Worm (Caenorhabditis elegans) whole organism, young adult: ENCODE measurements around the gene cyp-32B1.

ENCODE experiments used
- F10E7.11 ChIP-seq: sonication (generic microtip); optimal IDR thresholded peaks from 2 replicates; lab custom pipeline; 2017; ENCODE audit warnings: mild to moderate bottlenecking, missing genetic modification characterization, moderate library complexity, missing compliant biosample characterization
- F33H1.4 ChIP-seq: fragments of 200-800 bp; sonication (Bioruptor generic); IDR thresholded peaks from 2 replicates; pipeline ENCODE4 v1.3.6; 2022; ENCODE audit warnings: missing genetic modification reagents, missing genetic modification characterization, missing compliant biosample characterization
- F52B5.7 ChIP-seq: sonication (generic microtip); optimal IDR thresholded peaks from 2 replicates; lab custom pipeline; 2016; ENCODE audit warnings: mild to moderate bottlenecking, missing genetic modification characterization, missing compliant biosample characterization
- F57C9.4 ChIP-seq: sonication (generic microtip); optimal IDR thresholded peaks from 2 replicates; lab custom pipeline; 2017; ENCODE audit warnings: mild to moderate bottlenecking, missing genetic modification characterization, missing compliant biosample characterization
- K11D2.4 ChIP-seq: fragments of 200-800 bp; sonication (Bioruptor generic); IDR thresholded peaks from 2 replicates; pipeline ENCODE4 v1.3.6; 2022; ENCODE audit warnings: missing genetic modification reagents, missing genetic modification characterization, missing compliant biosample characterization
- T07F8.4 ChIP-seq: sonication (generic microtip); optimal IDR thresholded peaks from 2 replicates; lab custom pipeline; 2016; ENCODE audit warnings: mild to moderate bottlenecking, missing genetic modification characterization, moderate library complexity, missing compliant biosample characterization
- Y53F4B.3 ChIP-seq: fragments of 200-800 bp; sonication (Bioruptor generic); IDR thresholded peaks from 2 replicates; pipeline ENCODE4 v1.3.6; 2022; ENCODE audit warnings: missing genetic modification reagents, missing genetic modification characterization, missing compliant biosample characterization
- Y56A3A.18 ChIP-seq: fragments of 200-800 bp; sonication (Bioruptor generic); IDR thresholded peaks from 2 replicates; pipeline ENCODE4 v1.3.6; 2022; ENCODE audit warnings: missing genetic modification reagents, missing genetic modification characterization, missing compliant biosample characterization
- ZK185.1 ChIP-seq: sonication (generic microtip); optimal IDR thresholded peaks from 2 replicates; lab custom pipeline; 2016; ENCODE audit warnings: mild to moderate bottlenecking, missing genetic modification characterization, missing compliant biosample characterization; ENCODE audit not compliant: poor library complexity, severe bottlenecking
- attf-5 ChIP-seq: fragments of 200-800 bp; sonication (Bioruptor generic); optimal IDR thresholded peaks from 2 replicates; lab custom pipeline; 2018; ENCODE audit warnings: mild to moderate bottlenecking, missing genetic modification characterization, missing compliant biosample characterization
- cebp-1 ChIP-seq, 2 experiments: fragments of 200-800 bp in 1 of 2; sonication (Bioruptor generic) in 1 of 2; sonication (generic microtip) in 1 of 2; IDR thresholded peaks in 1 of 2; optimal IDR thresholded peaks in 1 of 2; 2 replicates each; pipeline versions ENCODE4 v1.3.6 to Lab custom; 2017 to 2022; ENCODE audit warnings: missing compliant biosample characterization in 2 of 2, missing genetic modification characterization in 2 of 2, mild to moderate bottlenecking in 1 of 2, missing genetic modification reagents in 1 of 2, moderate library complexity in 1 of 2
- ceh-58 ChIP-seq: fragments of 200-800 bp; sonication (Bioruptor generic); IDR thresholded peaks from 2 replicates; pipeline ENCODE4 v1.3.6; 2022; ENCODE audit warnings: missing genetic modification characterization, missing compliant biosample characterization
- ceh-79 ChIP-seq: sonication (generic microtip); optimal IDR thresholded peaks from 2 replicates; lab custom pipeline; 2017; ENCODE audit warnings: mild to moderate bottlenecking, missing genetic modification characterization, missing compliant biosample characterization
- dpff-1 ChIP-seq: sonication (generic microtip); optimal IDR thresholded peaks from 2 replicates; lab custom pipeline; 2017; ENCODE audit warnings: mild to moderate bottlenecking, missing genetic modification characterization, missing compliant biosample characterization
- fkh-3 ChIP-seq: sonication (generic microtip); optimal IDR thresholded peaks from 2 replicates; lab custom pipeline; 2016; ENCODE audit warnings: mild to moderate bottlenecking, missing genetic modification characterization, missing compliant biosample characterization
- gei-17 ChIP-seq: fragments of 200-800 bp; sonication (Bioruptor generic); optimal IDR thresholded peaks from 2 replicates; lab custom pipeline; 2018; ENCODE audit warnings: mild to moderate bottlenecking, missing genetic modification characterization, missing compliant biosample characterization
- hlh-26 ChIP-seq: fragments of 200-800 bp; sonication (Bioruptor generic); conservative IDR thresholded peaks from 2 replicates; pipeline ENCODE4 v1.3.6; 2022; ENCODE audit warnings: missing genetic modification reagents, missing genetic modification characterization, missing compliant biosample characterization
- hmg-1.2 ChIP-seq: fragments of 200-800 bp; sonication (Bioruptor generic); IDR thresholded peaks from 2 replicates; pipeline ENCODE4 v1.3.6; 2022; ENCODE audit warnings: missing genetic modification reagents, missing genetic modification characterization, missing compliant biosample characterization
- hrde-1 ChIP-seq: sonication (generic microtip); optimal IDR thresholded peaks from 2 replicates; lab custom pipeline; 2016; ENCODE audit warnings: missing genetic modification characterization, mild to moderate bottlenecking, missing compliant biosample characterization, moderate library complexity, missing genotype, missing genetic modification reagents, borderline replicate concordance
- hsf-1 ChIP-seq: fragments of 200-800 bp; sonication (Bioruptor generic); IDR thresholded peaks from 2 replicates; pipeline ENCODE4 v1.3.6; 2022; ENCODE audit warnings: missing genetic modification reagents, missing genetic modification characterization, missing compliant biosample characterization
- let-526 ChIP-seq: fragments of 200-800 bp; sonication (Bioruptor generic); IDR thresholded peaks from 2 replicates; pipeline ENCODE4 v1.3.6; 2022; ENCODE audit warnings: missing genetic modification reagents, missing genetic modification characterization, missing compliant biosample characterization
- lin-26 ChIP-seq: fragments of 200-800 bp; sonication (Bioruptor generic); IDR thresholded peaks from 2 replicates; pipeline ENCODE4 v1.3.6; 2022; ENCODE audit warnings: missing genetic modification reagents, missing genetic modification characterization, missing compliant biosample characterization
- lin-35 ChIP-seq, 3 experiments: fragments of 150-350 bp in 2 of 3; sonication (generic microtip) in 1 of 3; optimal IDR thresholded peaks; 2 replicates each; lab custom pipeline; 2014 to 2018; ENCODE audit warnings: missing biosample characterization in 3 of 3, missing genetic modification characterization in 3 of 3, missing genetic modification reagents in 3 of 3
- lsl-1 ChIP-seq: fragments of 200-800 bp; sonication (Bioruptor generic); optimal IDR thresholded peaks from 2 replicates; lab custom pipeline; 2018; ENCODE audit warnings: mild to moderate bottlenecking, missing genetic modification characterization, moderate library complexity, missing compliant biosample characterization
- lsy-27 ChIP-seq: sonication (generic microtip); optimal IDR thresholded peaks from 2 replicates; lab custom pipeline; 2017; ENCODE audit warnings: missing genetic modification characterization, mild to moderate bottlenecking, missing compliant biosample characterization, antibody characterized with exemption, missing genotype, borderline replicate concordance; ENCODE audit not compliant: insufficient read depth
- madf-6 ChIP-seq: fragments of 200-800 bp; sonication (Bioruptor generic); IDR thresholded peaks from 2 replicates; pipeline ENCODE4 v1.3.6; 2022; ENCODE audit warnings: missing genetic modification reagents, missing genetic modification characterization, missing compliant biosample characterization
- mes-4 ChIP-seq: sonication (generic microtip); optimal IDR thresholded peaks from 2 replicates; lab custom pipeline; 2016; ENCODE audit warnings: missing genotype, missing genetic modification characterization, missing compliant biosample characterization
- mxl-1 ChIP-seq: sonication (generic microtip); optimal IDR thresholded peaks from 2 replicates; lab custom pipeline; 2016; ENCODE audit warnings: missing genetic modification characterization, missing compliant biosample characterization
- nfyb-1 ChIP-seq: fragments of 200-800 bp; sonication (Bioruptor generic); IDR thresholded peaks from 2 replicates; pipeline ENCODE4 v1.3.6; 2022; ENCODE audit warnings: missing genetic modification reagents, missing genetic modification characterization, missing compliant biosample characterization
- nhr-120 ChIP-seq: fragments of 200-800 bp; sonication (Bioruptor generic); IDR thresholded peaks from 2 replicates; pipeline ENCODE4 v1.3.6; 2022; ENCODE audit warnings: missing genetic modification characterization, missing compliant biosample characterization
- nhr-179 ChIP-seq: sonication (generic microtip); optimal IDR thresholded peaks from 2 replicates; lab custom pipeline; 2016; ENCODE audit warnings: mild to moderate bottlenecking, missing genetic modification characterization, missing compliant biosample characterization
- rcor-1 ChIP-seq: fragments of 200-800 bp; sonication (Bioruptor generic); IDR thresholded peaks from 2 replicates; pipeline ENCODE4 v1.3.6; 2022; ENCODE audit warnings: missing genetic modification reagents, missing genetic modification characterization, missing compliant biosample characterization
- rec-8 ChIP-seq, 2 experiments: sonication (generic microtip); optimal IDR thresholded peaks; 2 replicates each; lab custom pipeline; 2016; ENCODE audit warnings: mild to moderate bottlenecking in 2 of 2, missing genetic modification characterization in 2 of 2, missing genetic modification reagents in 2 of 2, missing genotype in 2 of 2, missing biosample characterization in 1 of 2, missing compliant biosample characterization in 1 of 2, moderate library complexity in 1 of 2
- repo-1 ChIP-seq: sonication (generic microtip); optimal IDR thresholded peaks from 2 replicates; lab custom pipeline; 2017; ENCODE audit warnings: mild to moderate bottlenecking, missing genetic modification characterization, missing compliant biosample characterization
- sdz-38 ChIP-seq: sonication (generic microtip); optimal IDR thresholded peaks from 2 replicates; lab custom pipeline; 2016; ENCODE audit warnings: missing genotype, missing genetic modification characterization, missing compliant biosample characterization
- sea-2 ChIP-seq: fragments of 200-800 bp; sonication (Bioruptor generic); IDR thresholded peaks from 2 replicates; pipeline ENCODE4 v1.3.6; 2022; ENCODE audit warnings: missing genetic modification characterization, missing compliant biosample characterization
- snpc-1.3 ChIP-seq: sonication (generic microtip); optimal IDR thresholded peaks from 2 replicates; lab custom pipeline; 2017; ENCODE audit warnings: missing genetic modification characterization, mild to moderate bottlenecking, missing compliant biosample characterization, antibody characterized with exemption, moderate library complexity, missing genotype, missing genetic modification reagents; ENCODE audit not compliant: insufficient read depth
- snpc-4 ChIP-seq, 5 experiments: fragments of 150-350 bp in 1 of 5; sonication (generic microtip) in 4 of 5; optimal IDR thresholded peaks; 2 replicates each; lab custom pipeline; 2014 to 2018; ENCODE audit warnings: missing genetic modification characterization in 5 of 5, missing biosample characterization in 3 of 5, antibody characterized with exemption in 2 of 5, mild to moderate bottlenecking in 2 of 5, missing compliant biosample characterization in 2 of 5, missing genotype in 2 of 5, moderate library complexity in 2 of 5, missing genetic modification reagents in 1 of 5
- unc-62 ChIP-seq: fragments of 150-350 bp; optimal IDR thresholded peaks from 2 replicates; lab custom pipeline; 2014; ENCODE audit warnings: missing biosample characterization, missing genetic modification reagents, missing genetic modification characterization
- zfh-2 ChIP-seq: fragments of 200-800 bp; sonication (Bioruptor generic); conservative IDR thresholded peaks from 2 replicates; pipeline ENCODE4 v1.3.6; 2022; ENCODE audit warnings: missing genetic modification reagents, missing genetic modification characterization, missing compliant biosample characterization
- ztf-3 ChIP-seq: fragments of 200-800 bp; sonication (Bioruptor generic); optimal IDR thresholded peaks from 2 replicates; lab custom pipeline; 2018; ENCODE audit warnings: mild to moderate bottlenecking, missing genetic modification characterization, missing compliant biosample characterization

cyp-32B1 gene

ce11 chrV:2218803-2219202 is 17.6 kb upstream of the cyp-32B1 start, which contains the start of gene nhr-56 (continued):
- no peak for TF ChIP-seq mxl-1 (tag; lab: Kevin White, UChicago)
- no peak for TF ChIP-seq repo-1 (tag; lab: Kevin White, UChicago)
- no peak for TF ChIP-seq zfh-2 (GFP tag; lab: Robert Waterston, UW)
- peak; percentile 23; the same call in 1 of the 2 replicates for TF ChIP-seq hmg-1.2 (GFP tag; lab: Robert Waterston, UW)
- no peak for TF ChIP-seq hsf-1
- TF ChIP-seq ZK185.1 (tag; lab: Kevin White, UChicago): no peak
- no peak for TF ChIP-seq hlh-26 (GFP tag; lab: Robert Waterston, UW)
- no peak for TF ChIP-seq rec-8 (tag; optimal IDR thresholded peaks at IDR 0.05; lab: Kevin White, UChicago)
- TF ChIP-seq lsl-1 (GFP tag; lab: Kevin White, UChicago): no peak
- TF ChIP-seq lin-26 (GFP tag; lab: Robert Waterston, UW): no peak
- TF ChIP-seq lin-35 (GFP tag; optimal IDR thresholded peaks at IDR 0.05; lab: Kevin White, UChicago): no peak
- TF ChIP-seq attf-5 (GFP tag; lab: Kevin White, UChicago): peak; percentile 91
- TF ChIP-seq snpc-4 (GFP tag; optimal IDR thresholded peaks at IDR 0.05; lab: Kevin White, UChicago): no peak
- no peak for TF ChIP-seq snpc-4 (tag; optimal IDR thresholded peaks at IDR 0.05; lab: Kevin White, UChicago)

- TF ChIP-seq unc-62 (GFP tag; lab: Kevin White, UChicago) (no peak), dpff-1 (tag; lab: Kevin White, UChicago) (no peak), nfyb-1 (GFP tag; lab: Robert Waterston, UW) (no peak), F33H1.4 (GFP tag; lab: Robert Waterston, UW) (no peak), F10E7.11 (tag; lab: Kevin White, UChicago) (no peak), mes-4 (tag; lab: Kevin White, UChicago) (no peak), hrde-1 (tag; lab: Kevin White, UChicago) (no peak), gei-17 (GFP tag; lab: Kevin White, UChicago) (no peak), fkh-3 (no peak), lsy-27 (tag; lab: Kevin White, UChicago) (no peak), cebp-1 (GFP tag; IDR thresholded peaks at IDR 0.05; lab: Robert Waterston, UW) (no peak), cebp-1 (tag; optimal IDR thresholded peaks at IDR 0.05; lab: Kevin White, UChicago) (no peak), F57C9.4 (tag; lab: Kevin White, UChicago) (no peak), snpc-1.3 (no peak), Y53F4B.3 (GFP tag; lab: Robert Waterston, UW) (no peak), let-526 (GFP tag; lab: Robert Waterston, UW) (no peak), K11D2.4 (GFP tag; lab: Robert Waterston, UW) (no peak), hmg-1.2 (GFP tag; lab: Robert Waterston, UW) (no peak)
Measured at ce11 chrV:2216927-2217326, 15.7 kb upstream of the cyp-32B1 start.

ce11 chrV:2215352-2215751 is 14.1 kb upstream of the cyp-32B1 start, which contains the start of gene nstp-8:
Gene nstp-8, plus strand, starts transcription at chrV:2215652.
- TF ChIP-seq sdz-38 (no peak), ceh-58 (GFP tag; lab: Robert Waterston, UW) (no peak), T07F8.4 (tag; lab: Kevin White, UChicago) (no peak), F52B5.7 (tag; lab: Kevin White, UChicago) (no peak), attf-5 (GFP tag; lab: Kevin White, UChicago) (no peak), madf-6 (GFP tag; lab: Robert Waterston, UW) (no peak), ztf-3 (GFP tag; lab: Kevin White, UChicago) (no peak), sea-2 (GFP tag; lab: Robert Waterston, UW) (no peak), ceh-79 (no peak), nhr-179 (no peak), Y56A3A.18 (GFP tag; lab: Robert Waterston, UW) (no peak), rcor-1 (GFP tag; lab: Robert Waterston, UW) (no peak), nhr-120 (GFP tag; lab: Robert Waterston, UW) (no peak)
